Worm (Caenorhabditis elegans) whole organism, mixed stage, embryonic: ENCODE data around the gene EEED8.13.

Experiments used
- blmp-1 ChIP-seq: fragments of 150-350 bp; optimal IDR thresholded peaks from 2 replicates; lab custom pipeline; 2014; ENCODE audit warnings: missing biosample characterization, missing genetic modification characterization
- ceh-43 ChIP-seq: fragments of 200-800 bp; sonication (Bioruptor generic); optimal IDR thresholded peaks from 2 replicates; lab custom pipeline; 2018; ENCODE audit warnings: mild to moderate bottlenecking, missing genetic modification characterization, moderate library complexity, missing compliant biosample characterization
- nhr-237 ChIP-seq: fragments of 150-350 bp; optimal IDR thresholded peaks from 2 replicates; lab custom pipeline; 2014; ENCODE audit warnings: missing biosample characterization, missing genetic modification characterization
- nhr-28 ChIP-seq: fragments of 150-350 bp; optimal IDR thresholded peaks from 2 replicates; lab custom pipeline; 2014; ENCODE audit warnings: missing biosample characterization, missing genetic modification characterization
- unc-39 ChIP-seq: fragments of 150-350 bp; optimal IDR thresholded peaks from 2 replicates; lab custom pipeline; 2014; ENCODE audit warnings: missing biosample characterization, missing genetic modification characterization
- unc-62 ChIP-seq: fragments of 150-350 bp; optimal IDR thresholded peaks from 2 replicates; lab custom pipeline; 2014; ENCODE audit warnings: missing biosample characterization, missing genetic modification reagents, missing genetic modification characterization

DNA sequence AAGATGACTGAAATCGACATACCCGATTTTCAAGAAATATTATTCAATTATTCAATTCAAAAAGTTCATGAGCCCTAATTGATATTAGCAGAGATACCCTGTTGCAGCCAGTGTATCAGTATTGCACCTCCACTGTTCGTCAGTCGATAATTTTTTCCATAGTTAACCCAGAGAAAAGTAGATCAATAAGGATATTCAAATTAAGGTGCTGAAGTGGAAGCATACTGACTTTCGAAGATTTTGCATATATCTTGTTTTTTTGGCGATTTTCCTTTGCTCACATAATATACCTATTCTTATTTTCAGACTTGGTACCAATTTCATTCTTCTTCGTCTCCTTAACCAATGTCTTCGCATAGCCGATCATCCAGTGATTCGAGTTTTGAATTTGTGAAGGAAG, 6.6 kb upstream of the EEED8.13 start, which contains the start of gene EEED8.15:
- no peak for TF ChIP-seq nhr-28 (tag; lab: Kevin White, UChicago)
- no peak for TF ChIP-seq ceh-43
- TF ChIP-seq unc-39 (tag; lab: Kevin White, UChicago): no peak
- no peak for TF ChIP-seq nhr-237 (tag; lab: Kevin White, UChicago)
- no peak for TF ChIP-seq blmp-1
- no peak for TF ChIP-seq unc-62 (GFP tag; lab: Kevin White, UChicago)
